Worm (Caenorhabditis elegans) whole organism, mixed stage, embryonic: ENCODE data around the gene pcp-1.
A peak's percentile ranks its signal among the peaks of the same experiment; 100 is the strongest.

Source experiments
- blmp-1 ChIP-seq: fragments of 150-350 bp; optimal IDR thresholded peaks from 2 replicates; lab custom pipeline; 2014; ENCODE audit warnings: missing biosample characterization, missing genetic modification characterization
- ceh-39 ChIP-seq: fragments of 150-350 bp; optimal IDR thresholded peaks from 2 replicates; lab custom pipeline; 2014; ENCODE audit warnings: missing biosample characterization, missing genetic modification characterization
- ceh-43 ChIP-seq: fragments of 200-800 bp; sonication (Bioruptor generic); optimal IDR thresholded peaks from 2 replicates; lab custom pipeline; 2018; ENCODE audit warnings: mild to moderate bottlenecking, missing genetic modification characterization, moderate library complexity, missing compliant biosample characterization
- ceh-83 ChIP-seq: fragments of 200-800 bp; sonication (Bioruptor generic); optimal IDR thresholded peaks from 2 replicates; lab custom pipeline; 2018; ENCODE audit warnings: mild to moderate bottlenecking, missing genetic modification characterization, missing compliant biosample characterization
- ces-1 ChIP-seq: fragments of 150-350 bp; optimal IDR thresholded peaks from 2 replicates; lab custom pipeline; 2014; ENCODE audit warnings: missing biosample characterization, missing genetic modification reagents, missing genetic modification characterization
- cnd-1 ChIP-seq: fragments of 200-800 bp; sonication (Bioruptor generic); optimal IDR thresholded peaks from 2 replicates; lab custom pipeline; 2018; ENCODE audit warnings: mild to moderate bottlenecking, missing genetic modification characterization, missing compliant biosample characterization
- drap-1 ChIP-seq: fragments of 200-800 bp; sonication (Bioruptor generic); optimal IDR thresholded peaks from 3 replicates; lab custom pipeline; 2018; ENCODE audit warnings: mild to moderate bottlenecking, missing genetic modification characterization, missing compliant biosample characterization
- elt-1 ChIP-seq: sonication (generic microtip); optimal IDR thresholded peaks from 2 replicates; lab custom pipeline; 2017; ENCODE audit warnings: missing genetic modification characterization, mild to moderate bottlenecking, missing compliant biosample characterization, antibody characterized with exemption, moderate library complexity, borderline replicate concordance; ENCODE audit not compliant: insufficient read depth
- elt-3 ChIP-seq: fragments of 150-350 bp; optimal IDR thresholded peaks from 2 replicates; lab custom pipeline; 2014; ENCODE audit warnings: missing biosample characterization, missing genetic modification characterization
- flh-1 ChIP-seq: fragments of 200-800 bp; sonication (Bioruptor generic); optimal IDR thresholded peaks from 2 replicates; lab custom pipeline; 2018; ENCODE audit warnings: mild to moderate bottlenecking, missing genetic modification characterization, moderate library complexity, missing compliant biosample characterization
- lin-13 ChIP-seq: fragments of 150-350 bp; optimal IDR thresholded peaks from 2 replicates; lab custom pipeline; 2014; ENCODE audit warnings: missing biosample characterization, missing genetic modification characterization
- lin-32 ChIP-seq: fragments of 200-800 bp; sonication (Bioruptor generic); optimal IDR thresholded peaks from 2 replicates; lab custom pipeline; 2018; ENCODE audit warnings: mild to moderate bottlenecking, missing genetic modification characterization, missing compliant biosample characterization
- lsy-2 ChIP-seq: fragments of 150-350 bp; optimal IDR thresholded peaks from 2 replicates; lab custom pipeline; 2014; ENCODE audit warnings: missing biosample characterization, missing genetic modification characterization
- mab-5 ChIP-seq: fragments of 150-350 bp; optimal IDR thresholded peaks from 2 replicates; lab custom pipeline; 2014; ENCODE audit warnings: missing biosample characterization, missing genetic modification characterization
- mls-2 ChIP-seq: sonication (generic microtip); optimal IDR thresholded peaks from 2 replicates; lab custom pipeline; 2016; ENCODE audit warnings: mild to moderate bottlenecking, missing genetic modification characterization, moderate library complexity, missing compliant biosample characterization
- nhr-12 ChIP-seq: fragments of 150-350 bp; optimal IDR thresholded peaks from 2 replicates; lab custom pipeline; 2014; ENCODE audit warnings: missing biosample characterization, missing genetic modification characterization
- nhr-2 ChIP-seq: fragments of 150-350 bp; optimal IDR thresholded peaks from 2 replicates; lab custom pipeline; 2014; ENCODE audit warnings: missing biosample characterization, missing genetic modification characterization
- nhr-237 ChIP-seq: fragments of 150-350 bp; optimal IDR thresholded peaks from 2 replicates; lab custom pipeline; 2014; ENCODE audit warnings: missing biosample characterization, missing genetic modification characterization
- nhr-76 ChIP-seq: sonication (generic microtip); optimal IDR thresholded peaks from 2 replicates; lab custom pipeline; 2017; ENCODE audit warnings: missing biosample characterization, missing genetic modification characterization
- snpc-4 ChIP-seq: fragments of 150-350 bp; optimal IDR thresholded peaks from 2 replicates; lab custom pipeline; 2014; ENCODE audit warnings: missing biosample characterization, missing genetic modification characterization
- sptf-1 ChIP-seq: sonication (generic microtip); optimal IDR thresholded peaks from 2 replicates; lab custom pipeline; 2017; ENCODE audit warnings: mild to moderate bottlenecking, missing genetic modification characterization, moderate library complexity, missing compliant biosample characterization
- tbx-8 ChIP-seq: fragments of 200-800 bp; sonication (Bioruptor generic); optimal IDR thresholded peaks from 2 replicates; lab custom pipeline; 2018; ENCODE audit warnings: mild to moderate bottlenecking, missing genetic modification characterization, moderate library complexity, missing compliant biosample characterization
- unc-120 ChIP-seq: sonication (generic microtip); optimal IDR thresholded peaks from 2 replicates; lab custom pipeline; 2017; ENCODE audit warnings: missing genetic modification characterization, missing compliant biosample characterization; ENCODE audit not compliant: poor library complexity, severe bottlenecking
- unc-39 ChIP-seq: fragments of 150-350 bp; optimal IDR thresholded peaks from 2 replicates; lab custom pipeline; 2014; ENCODE audit warnings: missing biosample characterization, missing genetic modification characterization
- unc-62 ChIP-seq: fragments of 150-350 bp; optimal IDR thresholded peaks from 2 replicates; lab custom pipeline; 2014; ENCODE audit warnings: missing biosample characterization, missing genetic modification reagents, missing genetic modification characterization
- zip-8 ChIP-seq: fragments of 150-350 bp; optimal IDR thresholded peaks from 2 replicates; lab custom pipeline; 2014; ENCODE audit warnings: missing biosample characterization, missing genetic modification characterization

Gene pcp-1

ce11 chrIII:7784201-7784600 is 25.5 kb downstream of the pcp-1 start:
- TF ChIP-seq ceh-43 (GFP tag; lab: Kevin White, UChicago) (no peak), unc-120 (tag; lab: Kevin White, UChicago) (peak; percentile 11), mab-5 (tag; lab: Kevin White, UChicago) (peak; percentile 100), cnd-1 (tag; lab: Kevin White, UChicago) (no peak), unc-62 (GFP tag; lab: Kevin White, UChicago) (peak; percentile 56), snpc-4 (tag; lab: Kevin White, UChicago) (no peak), elt-1 (tag; lab: Kevin White, UChicago) (no peak), lsy-2 (tag; lab: Kevin White, UChicago) (peak; percentile 25), flh-1 (GFP tag; lab: Kevin White, UChicago) (no peak)

ce11 chrIII:7788410-7788809 is 29.7 kb downstream of the pcp-1 start:
- TF ChIP-seq nhr-12 (tag; lab: Kevin White, UChicago), result no peak
- peak; percentile 76 for TF ChIP-seq mab-5 (tag; lab: Kevin White, UChicago)
- no peak for TF ChIP-seq elt-3
- TF ChIP-seq ceh-39 (tag; lab: Kevin White, UChicago), result no peak
- no peak for TF ChIP-seq lin-13 (tag; lab: Kevin White, UChicago)
- no peak for TF ChIP-seq blmp-1 (tag; lab: Kevin White, UChicago)
- no peak for TF ChIP-seq lin-32 (GFP tag; lab: Kevin White, UChicago)

- TF ChIP-seq blmp-1 (tag; lab: Kevin White, UChicago) (no peak), ceh-43 (GFP tag; lab: Kevin White, UChicago) (no peak), unc-62 (GFP tag; lab: Kevin White, UChicago) (peak; percentile 63), lsy-2 (tag; lab: Kevin White, UChicago) (peak; percentile 59), mab-5 (tag; lab: Kevin White, UChicago) (peak; percentile 51)
Observed at ce11 chrIII:7790522-7790921, 31.8 kb downstream of the pcp-1 start.

ce11 chrIII:7792209-7792608 is 33.5 kb downstream of the pcp-1 start:
- TF ChIP-seq cnd-1 (tag; lab: Kevin White, UChicago) (no peak), unc-62 (GFP tag; lab: Kevin White, UChicago) (no peak), unc-120 (tag; lab: Kevin White, UChicago) (no peak), lin-13 (tag; lab: Kevin White, UChicago) (no peak), ceh-39 (tag; lab: Kevin White, UChicago) (no peak), nhr-12 (tag; lab: Kevin White, UChicago) (no peak), lsy-2 (tag; lab: Kevin White, UChicago) (peak; percentile 83)

DNA sequence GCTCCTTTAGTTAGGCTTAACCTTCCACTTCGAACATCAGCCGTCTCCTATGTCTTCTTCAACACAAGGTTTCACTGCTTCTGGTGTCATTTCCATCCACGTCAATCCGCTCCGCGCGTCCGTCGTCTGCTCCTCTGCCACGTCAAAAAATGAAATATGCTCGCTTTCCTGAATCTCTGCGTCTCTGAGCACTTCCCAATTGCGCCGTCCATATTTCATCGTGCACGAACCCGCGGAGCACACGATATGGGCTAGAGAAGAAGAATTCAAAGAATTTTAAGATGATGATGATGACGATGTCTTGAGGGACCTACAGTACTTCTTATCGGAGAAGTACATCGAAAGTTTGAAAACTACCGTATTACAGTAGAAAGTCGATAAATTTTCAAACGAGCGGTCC is 34.3 kb downstream of the pcp-1 start:
- TF ChIP-seq lsy-2 (tag; lab: Kevin White, UChicago) (no peak), zip-8 (no peak), sptf-1 (no peak), nhr-76 (tag; lab: Kevin White, UChicago) (no peak), nhr-12 (tag; lab: Kevin White, UChicago) (no peak), unc-62 (GFP tag; lab: Kevin White, UChicago) (no peak), ceh-43 (GFP tag; lab: Kevin White, UChicago) (no peak), cnd-1 (tag; lab: Kevin White, UChicago) (no peak), ces-1 (GFP tag; lab: Kevin White, UChicago) (no peak)
- TF ChIP-seq, all 35 proteins: peak for 0

DNA sequence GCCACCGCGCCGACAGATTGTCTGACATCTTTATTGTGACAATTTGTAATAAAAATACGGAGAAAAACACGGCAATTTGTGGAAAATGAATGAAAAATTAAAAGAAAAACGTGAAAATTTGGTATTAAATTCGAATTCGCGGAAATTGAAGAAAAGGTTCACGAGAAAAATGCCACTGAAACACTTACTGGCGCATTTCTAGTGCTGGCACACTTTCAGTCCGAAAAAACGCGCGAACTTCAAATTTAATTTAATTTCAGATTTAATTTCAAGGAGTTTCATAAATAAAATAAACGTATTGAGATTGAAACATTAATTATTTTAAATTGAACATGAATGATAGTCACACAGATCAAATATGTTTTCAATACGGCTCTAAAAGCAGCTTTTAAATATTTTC is 36.6 kb downstream of the pcp-1 start, which contains the start of gene cyk-7:
TSS of gene cyk-7 (minus strand) at position 99 of the 400 bp plus-strand sequence.
- no peak for TF ChIP-seq drap-1
- TF ChIP-seq sptf-1, result no peak
- no peak for TF ChIP-seq nhr-2 (tag; lab: Kevin White, UChicago)
- TF ChIP-seq nhr-12 (tag; lab: Kevin White, UChicago), result no peak
- TF ChIP-seq tbx-8 (GFP tag; lab: Kevin White, UChicago), result no peak
- TF ChIP-seq unc-39 (tag; lab: Kevin White, UChicago), result no peak
- TF ChIP-seq ceh-43 (GFP tag; lab: Kevin White, UChicago), result no peak
- no peak for TF ChIP-seq nhr-237 (tag; lab: Kevin White, UChicago)
- TF ChIP-seq mls-2 (tag; lab: Kevin White, UChicago), result no peak

- TF ChIP-seq ceh-83 (GFP tag; lab: Kevin White, UChicago) (no peak), nhr-2 (tag; lab: Kevin White, UChicago) (no peak), snpc-4 (tag; lab: Kevin White, UChicago) (no peak), blmp-1 (tag; lab: Kevin White, UChicago) (no peak), mab-5 (tag; lab: Kevin White, UChicago) (no peak), nhr-12 (tag; lab: Kevin White, UChicago) (no peak), mls-2 (tag; lab: Kevin White, UChicago) (no peak), elt-1 (tag; lab: Kevin White, UChicago) (no peak)
Observed at ce11 chrIII:7805253-7805652, 46.5 kb downstream of the pcp-1 start.
